Worm (Caenorhabditis elegans): Measurements from ENCODE around the gene C07H6.2.

Gene C07H6.2

DNA sequence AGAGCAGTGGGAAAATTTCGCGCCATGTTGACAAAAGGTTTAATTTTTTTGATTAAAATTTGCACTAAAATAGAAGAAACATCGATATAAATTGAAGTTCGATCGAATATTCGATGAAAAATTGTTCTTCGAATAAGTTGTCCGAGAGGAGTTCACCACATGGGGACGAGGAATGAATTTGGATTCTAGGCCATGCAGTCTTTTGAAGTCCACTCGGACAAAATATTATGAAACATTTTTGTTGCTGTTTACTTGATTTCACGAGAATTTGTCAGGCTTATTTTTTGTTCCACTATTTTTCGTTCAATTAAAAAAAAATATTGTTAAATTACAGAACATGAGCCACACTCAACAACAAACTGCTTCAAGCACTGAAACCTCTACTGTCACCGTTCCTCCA is at the start of gene C07H6.2, which contains the start of gene cux-7:
C07H6.2 (plus strand) TSS at position 338 of the 400 bp plus-strand sequence.
cux-7 (minus strand) TSS at position 174 of the 400 bp plus-strand sequence.
- TF ChIP-seq flt-1 (GFP tag; IDR thresholded peaks at IDR 0.05) (peak; percentile 65), tbx-37 (GFP tag; conservative IDR thresholded peaks at IDR 0.05) (peak; percentile 98), ceh-13 (GFP tag; optimal IDR thresholded peaks at IDR 0.05) (no peak), hmbx-1 (tag; optimal IDR thresholded peaks at IDR 0.05) (no peak), ceh-36 (tag; optimal IDR thresholded peaks at IDR 0.05) (no peak), B0310.2 (tag; optimal IDR thresholded peaks at IDR 0.05) (peak; percentile 11), ets-7 (tag; optimal IDR thresholded peaks at IDR 0.05) (peak; percentile 57), hmg-4 (GFP tag; optimal IDR thresholded peaks at IDR 0.05) (peak; percentile 49), tbx-11 (GFP tag; IDR thresholded peaks at IDR 0.05) (0 out of 2 replicates have a peak, but pooled peaks have one; percentile 54), F13C5.2 (tag; optimal IDR thresholded peaks at IDR 0.05) (peak; percentile 55), pes-1 (GFP tag; IDR thresholded peaks at IDR 0.05) (no peak), tra-4 (tag; optimal IDR thresholded peaks at IDR 0.05) (peak; percentile 45), ama-1 (optimal IDR thresholded peaks at IDR 0.05) (no peak), scrt-1 (GFP tag; IDR thresholded peaks at IDR 0.05) (0 out of 2 replicates have a peak, but pooled peaks have one; percentile 53), hnd-1 (tag; optimal IDR thresholded peaks at IDR 0.05) (peak; percentile 39), aly-1 (tag; optimal IDR thresholded peaks at IDR 0.05) (peak; percentile 2), sea-1 (GFP tag; conservative IDR thresholded peaks at IDR 0.05) (peak; percentile 63; the same call in 1 of the 2 replicates)

DNA sequence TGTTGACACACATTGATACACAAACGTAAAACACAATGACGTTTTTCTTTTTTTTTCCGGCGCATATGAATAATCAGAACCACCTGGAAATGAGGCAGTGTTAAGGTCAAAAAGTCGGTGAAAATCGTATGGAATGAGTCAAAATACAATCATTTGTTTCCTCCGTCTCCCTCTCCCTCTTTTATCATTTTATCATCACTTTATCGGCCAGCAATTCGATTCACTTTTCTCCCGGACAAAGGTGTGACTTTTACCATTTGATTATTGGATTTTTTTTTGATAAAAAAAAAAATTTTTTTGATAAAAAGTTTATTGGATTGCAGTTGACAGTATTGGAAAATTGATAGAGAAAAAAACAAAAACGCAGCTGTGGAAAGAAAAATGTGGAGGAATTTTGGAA is 41.9 kb upstream of the C07H6.2 start:
- TF ChIP-seq tbx-11 (GFP tag; IDR thresholded peaks at IDR 0.05) (no peak), pes-1 (GFP tag; IDR thresholded peaks at IDR 0.05) (no peak), ceh-36 (tag; optimal IDR thresholded peaks at IDR 0.05) (no peak), hmg-4 (GFP tag; optimal IDR thresholded peaks at IDR 0.05) (no peak), F13C5.2 (tag; optimal IDR thresholded peaks at IDR 0.05) (no peak), aly-1 (tag; optimal IDR thresholded peaks at IDR 0.05) (no peak), ceh-13 (GFP tag; optimal IDR thresholded peaks at IDR 0.05) (no peak), ets-7 (tag; optimal IDR thresholded peaks at IDR 0.05) (no peak), sea-1 (GFP tag; conservative IDR thresholded peaks at IDR 0.05) (no peak), flt-1 (GFP tag; IDR thresholded peaks at IDR 0.05) (no peak), hmbx-1 (tag; optimal IDR thresholded peaks at IDR 0.05) (no peak), tra-4 (tag; optimal IDR thresholded peaks at IDR 0.05) (no peak), B0310.2 (tag; optimal IDR thresholded peaks at IDR 0.05) (no peak), scrt-1 (GFP tag; IDR thresholded peaks at IDR 0.05) (no peak)

DNA sequence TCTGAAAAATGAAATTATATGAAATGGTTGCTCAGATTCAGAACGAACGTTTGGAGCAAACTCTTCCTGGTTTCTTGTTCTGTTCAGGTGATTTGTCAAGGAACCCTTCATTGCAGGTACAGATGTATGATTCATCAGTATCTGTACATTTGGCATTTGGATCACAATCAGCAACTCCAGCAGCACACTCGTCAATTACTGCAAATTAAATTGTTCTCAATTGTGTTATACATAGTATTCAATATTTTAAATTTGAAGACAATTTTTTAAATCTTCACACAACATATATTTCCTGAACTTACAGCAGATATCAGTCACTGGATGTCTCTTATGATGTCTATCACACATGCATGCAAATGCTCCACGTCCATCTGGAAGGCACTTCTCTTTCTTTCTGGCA is 36.0 kb upstream of the C07H6.2 start:
- TF ChIP-seq ama-1 (optimal IDR thresholded peaks at IDR 0.05) (no peak), sea-1 (GFP tag; conservative IDR thresholded peaks at IDR 0.05) (no peak), F13C5.2 (tag; optimal IDR thresholded peaks at IDR 0.05) (no peak), flt-1 (GFP tag; IDR thresholded peaks at IDR 0.05) (no peak), hmg-4 (GFP tag; optimal IDR thresholded peaks at IDR 0.05) (no peak), pes-1 (GFP tag; IDR thresholded peaks at IDR 0.05) (no peak), ets-7 (tag; optimal IDR thresholded peaks at IDR 0.05) (no peak), aly-1 (tag; optimal IDR thresholded peaks at IDR 0.05) (no peak), hnd-1 (tag; optimal IDR thresholded peaks at IDR 0.05) (no peak), scrt-1 (GFP tag; IDR thresholded peaks at IDR 0.05) (no peak)

DNA sequence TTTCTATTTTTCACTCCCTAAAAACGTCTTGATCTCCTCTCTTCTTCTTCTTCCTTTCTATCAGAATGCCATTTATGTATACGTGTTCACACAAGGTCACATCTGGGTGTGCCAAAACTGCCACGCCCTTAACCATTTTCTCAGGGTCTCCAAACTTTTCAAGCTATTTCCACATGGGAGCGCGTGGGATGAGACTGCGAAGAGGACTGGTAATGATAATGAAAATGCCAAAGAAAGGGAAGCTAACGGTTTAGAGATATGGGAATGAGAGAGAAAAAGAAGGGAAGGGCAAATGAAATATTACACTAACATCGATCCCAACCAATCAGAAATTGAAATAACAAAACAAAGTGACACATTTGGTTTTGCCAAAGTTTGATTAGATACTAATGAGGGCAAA is 32.5 kb upstream of the C07H6.2 start:
- TF ChIP-seq tbx-11 (GFP tag; IDR thresholded peaks at IDR 0.05) (no peak), ets-7 (tag; optimal IDR thresholded peaks at IDR 0.05) (no peak), B0310.2 (tag; optimal IDR thresholded peaks at IDR 0.05) (no peak), ceh-13 (GFP tag; optimal IDR thresholded peaks at IDR 0.05) (no peak), scrt-1 (GFP tag; IDR thresholded peaks at IDR 0.05) (no peak), flt-1 (GFP tag; IDR thresholded peaks at IDR 0.05) (no peak), pes-1 (GFP tag; IDR thresholded peaks at IDR 0.05) (no peak), ceh-36 (tag; optimal IDR thresholded peaks at IDR 0.05) (no peak), sea-1 (GFP tag; conservative IDR thresholded peaks at IDR 0.05) (no peak)

DNA sequence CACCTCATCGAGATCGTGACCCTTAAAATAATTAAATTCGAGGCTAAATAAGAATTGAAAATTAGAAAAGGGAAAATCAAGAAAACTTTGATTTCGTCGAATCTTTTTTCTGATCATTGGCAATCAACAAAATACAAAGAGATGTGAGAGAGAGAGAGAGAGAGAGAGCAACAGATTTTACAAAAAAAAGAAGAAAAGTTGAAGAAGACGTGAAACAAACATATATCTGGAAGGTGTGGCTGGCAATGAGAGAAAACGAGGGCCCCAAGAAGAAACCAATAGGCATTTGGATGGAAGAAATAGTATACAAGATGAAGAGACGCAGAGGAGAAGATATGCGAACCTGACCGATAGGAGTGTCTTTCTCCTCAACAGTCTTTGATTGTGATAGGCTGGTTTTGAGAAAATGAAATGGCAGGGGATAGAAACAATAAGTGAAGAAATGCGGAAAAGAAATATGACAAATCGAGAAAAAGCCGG is 31.7 kb upstream of the C07H6.2 start, which contains the start of gene mup-4:
mup-4 (minus strand) TSS at position 51 of the 480 bp plus-strand sequence.
- TF ChIP-seq sea-1 (GFP tag; conservative IDR thresholded peaks at IDR 0.05) = no peak
- TF ChIP-seq pes-1 (GFP tag; IDR thresholded peaks at IDR 0.05) = no peak
- no peak for TF ChIP-seq F13C5.2 (tag; optimal IDR thresholded peaks at IDR 0.05)
- no peak for TF ChIP-seq tra-4 (tag; optimal IDR thresholded peaks at IDR 0.05)
- no peak for TF ChIP-seq scrt-1 (GFP tag; IDR thresholded peaks at IDR 0.05)
- TF ChIP-seq ama-1 (optimal IDR thresholded peaks at IDR 0.05) = no peak
- TF ChIP-seq hmbx-1 (tag; optimal IDR thresholded peaks at IDR 0.05) = no peak
- no peak for TF ChIP-seq tbx-11 (GFP tag; IDR thresholded peaks at IDR 0.05)
- TF ChIP-seq tbx-37 (GFP tag; conservative IDR thresholded peaks at IDR 0.05) = no peak
- TF ChIP-seq aly-1 (tag; optimal IDR thresholded peaks at IDR 0.05) = no peak
- TF ChIP-seq ets-7 (tag; optimal IDR thresholded peaks at IDR 0.05) = no peak

DNA sequence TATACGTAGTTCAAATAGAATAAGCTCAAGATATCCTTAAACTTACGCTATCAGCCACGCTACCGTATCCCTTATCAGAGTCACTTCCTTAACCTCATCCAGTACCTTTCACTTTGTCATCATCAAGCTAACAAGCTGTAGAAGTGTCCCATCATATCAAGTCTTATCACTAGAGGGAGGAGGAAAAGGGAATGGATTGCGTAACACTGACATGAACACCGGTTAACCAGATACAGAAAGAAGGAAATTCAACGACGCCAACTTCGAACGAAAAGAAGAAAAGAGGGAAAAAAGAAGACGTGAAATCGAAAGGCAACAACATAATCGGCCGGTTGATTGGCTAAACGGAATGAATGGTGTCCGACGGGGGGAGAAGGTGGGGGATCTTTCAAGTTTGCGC is 30.7 kb upstream of the C07H6.2 start:
- TF ChIP-seq ama-1 (optimal IDR thresholded peaks at IDR 0.05) (no peak), ceh-13 (GFP tag; optimal IDR thresholded peaks at IDR 0.05) (no peak), sea-1 (GFP tag; conservative IDR thresholded peaks at IDR 0.05) (no peak)

DNA sequence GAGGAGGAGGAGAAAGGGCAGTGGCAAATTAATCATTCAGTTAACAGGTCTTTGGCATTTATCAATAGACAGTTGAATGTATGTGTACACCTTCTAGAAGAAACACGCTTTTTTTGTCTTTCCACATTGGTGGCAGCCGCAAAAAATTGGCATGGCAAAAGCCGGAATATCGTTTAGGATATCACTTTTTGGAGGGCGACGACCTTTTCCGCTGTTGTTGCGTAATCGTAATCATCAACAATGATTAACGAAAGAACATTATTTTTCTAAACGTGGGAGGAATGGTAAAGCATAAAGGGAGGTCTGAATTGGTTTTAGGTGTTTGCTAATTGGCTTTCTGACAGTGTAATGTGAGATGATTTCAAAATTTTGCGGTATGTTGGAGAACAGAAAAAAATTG is 28.9 kb upstream of the C07H6.2 start:
- TF ChIP-seq flt-1 (GFP tag; IDR thresholded peaks at IDR 0.05) = no peak
- TF ChIP-seq tbx-11 (GFP tag; IDR thresholded peaks at IDR 0.05) = no peak
- no peak for TF ChIP-seq ceh-13 (GFP tag; optimal IDR thresholded peaks at IDR 0.05)
- no peak for TF ChIP-seq sea-1 (GFP tag; conservative IDR thresholded peaks at IDR 0.05)
- TF ChIP-seq hmbx-1 (tag; optimal IDR thresholded peaks at IDR 0.05) = no peak
- no peak for TF ChIP-seq hnd-1 (tag; optimal IDR thresholded peaks at IDR 0.05)
- no peak for TF ChIP-seq hmg-4 (GFP tag; optimal IDR thresholded peaks at IDR 0.05)
- TF ChIP-seq ets-7 (tag; optimal IDR thresholded peaks at IDR 0.05) = no peak
- no peak for TF ChIP-seq ama-1 (optimal IDR thresholded peaks at IDR 0.05)
- no peak for TF ChIP-seq F13C5.2 (tag; optimal IDR thresholded peaks at IDR 0.05)

DNA sequence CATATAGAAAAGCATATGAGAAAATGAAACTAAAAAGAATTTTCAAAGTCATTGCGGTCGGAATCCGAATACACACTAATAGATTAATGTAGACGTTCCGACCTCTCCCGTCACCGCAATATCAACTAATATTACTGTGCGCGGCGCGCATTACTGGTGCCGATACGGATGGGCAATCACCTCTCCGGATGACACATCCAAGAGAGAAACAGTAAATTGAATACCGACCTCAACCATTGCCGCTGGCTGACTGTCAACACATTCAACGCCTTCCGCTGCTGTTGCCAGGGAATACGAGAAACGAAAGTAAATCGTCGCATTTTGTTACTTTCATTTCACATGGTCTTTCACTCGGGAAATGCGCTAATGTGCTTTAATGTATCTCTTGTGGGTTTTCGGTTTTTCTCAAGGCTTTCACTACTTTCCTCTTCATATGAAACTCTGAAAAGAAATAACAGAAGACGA is 25.9 kb upstream of the C07H6.2 start:
- TF ChIP-seq ets-7 (tag; optimal IDR thresholded peaks at IDR 0.05) (no peak), flt-1 (GFP tag; IDR thresholded peaks at IDR 0.05) (no peak), B0310.2 (tag; optimal IDR thresholded peaks at IDR 0.05) (no peak), ama-1 (optimal IDR thresholded peaks at IDR 0.05) (no peak), ceh-13 (GFP tag; optimal IDR thresholded peaks at IDR 0.05) (no peak), scrt-1 (GFP tag; IDR thresholded peaks at IDR 0.05) (no peak), hnd-1 (tag; optimal IDR thresholded peaks at IDR 0.05) (no peak), F13C5.2 (tag; optimal IDR thresholded peaks at IDR 0.05) (no peak), hmbx-1 (tag; optimal IDR thresholded peaks at IDR 0.05) (no peak), sea-1 (GFP tag; conservative IDR thresholded peaks at IDR 0.05) (no peak), hmg-4 (GFP tag; optimal IDR thresholded peaks at IDR 0.05) (no peak), aly-1 (tag; optimal IDR thresholded peaks at IDR 0.05) (no peak), tra-4 (tag; optimal IDR thresholded peaks at IDR 0.05) (no peak), ceh-36 (tag; optimal IDR thresholded peaks at IDR 0.05) (no peak)

Measured in whole organism, early embryonic.